Fruit fly (Drosophila melanogaster): ENCODE data around the gene Cyp4c3.

The Cyp4c3 gene

dm6 chr3R:30874679-30875078 is 19.2 kb upstream of the Cyp4c3 start (continued):
- TF ChIP-seq YL-1 (GFP tag; optimal IDR thresholded peaks at IDR 0.05) (no peak), Hr78 (GFP tag; optimal IDR thresholded peaks at IDR 0.05) (peak in 1 of 2 experiments; percentile 59), Mes4 (GFP tag; optimal IDR thresholded peaks at IDR 0.05) (no peak), CG32532 (GFP tag; IDR thresholded peaks at IDR 0.05) (no peak), CG13424 (tag; optimal IDR thresholded peaks at IDR 0.05) (peak; percentile 1), CG32772 (GFP tag; IDR thresholded peaks at IDR 0.05) (peak; percentile 21; the same call in 1 of the 2 replicates), CG10979 (tag; optimal IDR thresholded peaks at IDR 0.05) (peak; percentile 28), Oli (tag; optimal IDR thresholded peaks at IDR 0.05) (peak; percentile 17), Eip74EF (GFP tag; optimal IDR thresholded peaks at IDR 0.05) (no peak), her (GFP tag; optimal IDR thresholded peaks at IDR 0.05) (no peak), CG11247 (GFP tag; IDR thresholded peaks at IDR 0.05) (no peak), grau (tag; optimal IDR thresholded peaks at IDR 0.05) (peak; percentile 25), slbo (GFP tag; IDR thresholded peaks at IDR 0.05) (peak; percentile 34; the same call in 1 of the 2 replicates), CG14441 (GFP tag; IDR thresholded peaks at IDR 0.05) (0 out of 2 replicates have a peak, but pooled peaks have one; percentile 6), MTF-1 (GFP tag; optimal IDR thresholded peaks at IDR 0.05; ENCODE audit: borderline replicate concordance) (no peak), phol (tag; optimal IDR thresholded peaks at IDR 0.05) (peak; percentile 19), CG6254 (GFP tag; optimal IDR thresholded peaks at IDR 0.05) (no peak), chinmo (GFP tag; IDR thresholded peaks at IDR 0.05; ENCODE audit: partially characterized antibody) (peak; percentile 41; the same call in 1 of the 4 replicates), Ptx1 (GFP tag; IDR thresholded peaks at IDR 0.05) (peak; percentile 58; the same call in 1 of the 2 replicates), nmo (GFP tag; optimal IDR thresholded peaks at IDR 0.05) (peak; percentile 4), CG5953 (GFP tag; IDR thresholded peaks at IDR 0.05) (no peak), gsb-n (tag; optimal IDR thresholded peaks at IDR 0.05) (peak; percentile 21), crol (GFP tag; IDR thresholded peaks at IDR 0.05) (peak; percentile 70), pros (GFP tag; optimal IDR thresholded peaks at IDR 0.05) (no peak), HmgD (GFP tag; optimal IDR thresholded peaks at IDR 0.05) (no peak), HmgZ (tag; optimal IDR thresholded peaks at IDR 0.05) (no peak), CG2875 (GFP tag; optimal IDR thresholded peaks at IDR 0.05) (no peak), Neu2 (GFP tag; optimal IDR thresholded peaks at IDR 0.05; ENCODE audit: borderline replicate concordance) (no peak), Med (GFP tag) (peak; percentile 72), CG8388 (GFP tag; optimal IDR thresholded peaks at IDR 0.05) (peak; percentile 15), otp (GFP tag; IDR thresholded peaks at IDR 0.05) (no peak), CkIIα-i1 (GFP tag; IDR thresholded peaks at IDR 0.05) (no peak), sd (tag; optimal IDR thresholded peaks at IDR 0.05) (no peak), Blimp-1 (GFP tag; optimal IDR thresholded peaks at IDR 0.05) (peak; percentile 43), HLH3B (GFP tag; IDR thresholded peaks at IDR 0.05) (peak; percentile 32; the same call in 1 of the 2 replicates), ATbp (GFP tag; optimal IDR thresholded peaks at IDR 0.05) (no peak), CG10654 (GFP tag; optimal IDR thresholded peaks at IDR 0.05) (no peak), hbn (GFP tag; IDR thresholded peaks at IDR 0.05; ENCODE audit: partially characterized antibody) (no peak), CG15601 (tag; optimal IDR thresholded peaks at IDR 0.05) (no peak), abd-A (tag; optimal IDR thresholded peaks at IDR 0.05) (no peak), sr (GFP tag; IDR thresholded peaks at IDR 0.05) (peak; percentile 95), CG7928 (GFP tag; optimal IDR thresholded peaks at IDR 0.05) (no peak), row (GFP tag; IDR thresholded peaks at IDR 0.05) (peak; percentile 32; the same call in 2 of the 3 replicates), Awh (GFP tag; IDR thresholded peaks at IDR 0.05) (peak; percentile 54), CG7839 (tag; optimal IDR thresholded peaks at IDR 0.05) (peak; percentile 38), Ets65A (GFP tag) (peak; percentile 62), Aef1 (GFP tag; IDR thresholded peaks at IDR 0.05) (no peak), dmrt99B (tag; optimal IDR thresholded peaks at IDR 0.05) (peak; percentile 38), H2.0 (GFP tag; IDR thresholded peaks at IDR 0.05) (0 out of 2 replicates have a peak, but pooled peaks have one; percentile 3), ci (GFP tag; IDR thresholded peaks at IDR 0.05) (peak; percentile 63; the same call in 2 of the 3 replicates)
